Worm (Caenorhabditis elegans) whole organism, L1 larva: Measurements from ENCODE around the gene ZK792.4.
A peak's percentile ranks its signal among the peaks of the same experiment; 100 is the strongest.

Experiments used
- C04F5.9 ChIP-seq: sonication (generic microtip); optimal IDR thresholded peaks from 2 replicates; lab custom pipeline; 2016; ENCODE audit warnings: missing genetic modification characterization, missing compliant biosample characterization
- C16A3.4 ChIP-seq: fragments of 150-350 bp; optimal IDR thresholded peaks from 2 replicates; lab custom pipeline; 2014; ENCODE audit warnings: missing biosample characterization, missing genetic modification characterization
- F16B12.6 ChIP-seq: fragments of 150-350 bp; optimal IDR thresholded peaks from 2 replicates; lab custom pipeline; 2014; ENCODE audit warnings: missing biosample characterization, missing genetic modification characterization
- aha-1 ChIP-seq: fragments of 150-350 bp; optimal IDR thresholded peaks from 2 replicates; lab custom pipeline; 2014; ENCODE audit warnings: missing biosample characterization, missing genetic modification characterization
- aly-2 ChIP-seq: fragments of 150-350 bp; optimal IDR thresholded peaks from 2 replicates; lab custom pipeline; 2014; ENCODE audit warnings: missing biosample characterization, missing genetic modification characterization
- ama-1 ChIP-seq: fragments of 150-350 bp; optimal IDR thresholded peaks from 2 replicates; lab custom pipeline; 2014
- blmp-1 ChIP-seq: fragments of 150-350 bp; optimal IDR thresholded peaks from 2 replicates; lab custom pipeline; 2014; ENCODE audit warnings: missing biosample characterization, missing genetic modification characterization
- ceh-63 ChIP-seq: fragments of 200-800 bp; sonication (Bioruptor generic); optimal IDR thresholded peaks from 2 replicates; lab custom pipeline; 2018; ENCODE audit warnings: mild to moderate bottlenecking, missing genetic modification characterization, missing compliant biosample characterization
- ceh-8 ChIP-seq: fragments of 200-800 bp; sonication (Bioruptor generic); optimal IDR thresholded peaks from 2 replicates; lab custom pipeline; 2018; ENCODE audit warnings: mild to moderate bottlenecking, missing genetic modification characterization, moderate library complexity, missing compliant biosample characterization
- ceh-82 ChIP-seq, 3 experiments: fragments of 150-350 bp in 1 of 3; sonication (generic microtip) in 2 of 3; optimal IDR thresholded peaks; 2 replicates each; lab custom pipeline; 2014 to 2017; ENCODE audit warnings: missing biosample characterization in 3 of 3, missing genetic modification characterization in 3 of 3
- ceh-90 ChIP-seq: sonication (generic microtip); optimal IDR thresholded peaks from 2 replicates; lab custom pipeline; 2016; ENCODE audit warnings: missing genetic modification characterization, missing compliant biosample characterization
- ces-1 ChIP-seq: fragments of 150-350 bp; optimal IDR thresholded peaks from 2 replicates; lab custom pipeline; 2014; ENCODE audit warnings: missing biosample characterization, missing genetic modification reagents, missing genetic modification characterization
- dsc-1 ChIP-seq: sonication (generic microtip); optimal IDR thresholded peaks from 2 replicates; lab custom pipeline; 2016; ENCODE audit warnings: mild to moderate bottlenecking, missing genetic modification characterization, missing compliant biosample characterization
- efl-3 ChIP-seq: fragments of 200-800 bp; sonication (Bioruptor generic); optimal IDR thresholded peaks from 2 replicates; lab custom pipeline; 2018; ENCODE audit warnings: mild to moderate bottlenecking, missing genetic modification characterization, missing compliant biosample characterization
- ets-5 ChIP-seq: fragments of 200-800 bp; sonication (Bioruptor generic); IDR thresholded peaks from 2 replicates; pipeline ENCODE4 v1.3.6; 2022; ENCODE audit warnings: missing genetic modification characterization, missing compliant biosample characterization
- fkh-4 ChIP-seq: sonication (generic microtip); optimal IDR thresholded peaks from 2 replicates; lab custom pipeline; 2016; ENCODE audit warnings: missing compliant biosample characterization, missing genetic modification characterization, borderline replicate concordance
- fos-1 ChIP-seq: fragments of 150-350 bp; optimal IDR thresholded peaks from 2 replicates; lab custom pipeline; 2014; ENCODE audit warnings: missing biosample characterization, missing genetic modification characterization
- irx-1 ChIP-seq: sonication (generic microtip); optimal IDR thresholded peaks from 2 replicates; lab custom pipeline; 2016; ENCODE audit warnings: missing genetic modification characterization, missing compliant biosample characterization
- isw-1 ChIP-seq: fragments of 200-800 bp; sonication (Bioruptor generic); IDR thresholded peaks from 2 replicates; pipeline ENCODE4 v1.3.6; 2022; ENCODE audit warnings: missing genetic modification characterization, missing compliant biosample characterization
- jun-1 ChIP-seq: fragments of 150-350 bp; optimal IDR thresholded peaks from 2 replicates; lab custom pipeline; 2014; ENCODE audit warnings: missing biosample characterization, missing genetic modification reagents, missing genetic modification characterization
- lin-13 ChIP-seq: fragments of 150-350 bp; optimal IDR thresholded peaks from 2 replicates; lab custom pipeline; 2014; ENCODE audit warnings: missing biosample characterization, missing genetic modification reagents, missing genetic modification characterization
- lin-35 ChIP-seq, 2 experiments: fragments of 150-350 bp; optimal IDR thresholded peaks; 2 replicates each; lab custom pipeline; 2014; ENCODE audit warnings: missing biosample characterization in 2 of 2, missing genetic modification characterization in 2 of 2, missing genetic modification reagents in 2 of 2
- lin-39 ChIP-seq: fragments of 150-350 bp; optimal IDR thresholded peaks from 2 replicates; lab custom pipeline; 2014; ENCODE audit warnings: missing biosample characterization, missing genetic modification reagents, missing genetic modification characterization
- lsy-2 ChIP-seq, 2 experiments: fragments of 150-350 bp; optimal IDR thresholded peaks; 2 replicates each; lab custom pipeline; 2014; ENCODE audit warnings: missing biosample characterization in 2 of 2, missing genetic modification characterization in 2 of 2
- mab-9 ChIP-seq: fragments of 200-800 bp; sonication (Bioruptor generic); IDR thresholded peaks from 2 replicates; pipeline ENCODE4 v1.3.6; 2022; ENCODE audit warnings: missing genetic modification reagents, missing genetic modification characterization, missing compliant biosample characterization
- mdl-1 ChIP-seq, 2 experiments: fragments of 150-350 bp; optimal IDR thresholded peaks; 2 replicates each; lab custom pipeline; 2014 to 2017; ENCODE audit warnings: missing biosample characterization in 2 of 2, missing genetic modification characterization in 2 of 2, inconsistent platforms in 1 of 2
- mef-2 ChIP-seq: fragments of 150-350 bp; optimal IDR thresholded peaks from 2 replicates; lab custom pipeline; 2014; ENCODE audit warnings: missing biosample characterization, missing genetic modification characterization
- mep-1 ChIP-seq: fragments of 150-350 bp; optimal IDR thresholded peaks from 2 replicates; lab custom pipeline; 2014; ENCODE audit warnings: missing biosample characterization, missing genetic modification characterization
- nhr-19 ChIP-seq: fragments of 200-800 bp; sonication (Bioruptor generic); conservative IDR thresholded peaks from 2 replicates; pipeline ENCODE4 v1.3.6; 2022; ENCODE audit warnings: missing genetic modification characterization, missing compliant biosample characterization
- nhr-20 ChIP-seq: sonication (generic microtip); optimal IDR thresholded peaks from 2 replicates; lab custom pipeline; 2016; ENCODE audit warnings: mild to moderate bottlenecking, missing genetic modification characterization, missing compliant biosample characterization
- nhr-237 ChIP-seq: fragments of 150-350 bp; optimal IDR thresholded peaks from 2 replicates; lab custom pipeline; 2014; ENCODE audit warnings: missing biosample characterization, missing genetic modification characterization
- nhr-47 ChIP-seq: sonication (generic microtip); optimal IDR thresholded peaks from 2 replicates; lab custom pipeline; 2016; ENCODE audit warnings: mild to moderate bottlenecking, missing genetic modification characterization, moderate library complexity, missing compliant biosample characterization
- nhr-71 ChIP-seq: sonication (generic microtip); optimal IDR thresholded peaks from 2 replicates; lab custom pipeline; 2016; ENCODE audit warnings: mild to moderate bottlenecking, missing genetic modification characterization, moderate library complexity, missing compliant biosample characterization
- nhr-77 ChIP-seq: fragments of 150-350 bp; optimal IDR thresholded peaks from 2 replicates; lab custom pipeline; 2014; ENCODE audit warnings: missing biosample characterization, missing genetic modification characterization
- nhr-84 ChIP-seq: sonication (generic microtip); optimal IDR thresholded peaks from 2 replicates; lab custom pipeline; 2017; ENCODE audit warnings: missing biosample characterization, missing genetic modification characterization
- pax-3 ChIP-seq: fragments of 200-800 bp; sonication (Bioruptor generic); optimal IDR thresholded peaks from 2 replicates; lab custom pipeline; 2018; ENCODE audit warnings: mild to moderate bottlenecking, missing genetic modification characterization, moderate library complexity, missing compliant biosample characterization
- pqm-1 ChIP-seq: sonication (generic microtip); optimal IDR thresholded peaks from 3 replicates; lab custom pipeline; 2017; ENCODE audit warnings: missing biosample characterization, missing genetic modification characterization
- rnt-1 ChIP-seq: sonication (generic microtip); optimal IDR thresholded peaks from 2 replicates; lab custom pipeline; 2016; ENCODE audit warnings: mild to moderate bottlenecking, missing genetic modification characterization, moderate library complexity, missing compliant biosample characterization
- snpc-4 ChIP-seq: fragments of 150-350 bp; optimal IDR thresholded peaks from 2 replicates; lab custom pipeline; 2014; ENCODE audit warnings: missing biosample characterization, missing genetic modification characterization
- snu-23 ChIP-seq: sonication (generic microtip); optimal IDR thresholded peaks from 2 replicates; lab custom pipeline; 2016; ENCODE audit warnings: missing genetic modification characterization, missing compliant biosample characterization
- sptf-1 ChIP-seq: fragments of 150-350 bp; optimal IDR thresholded peaks from 2 replicates; lab custom pipeline; 2014; ENCODE audit warnings: missing biosample characterization, missing genetic modification characterization
- swsn-7 ChIP-seq: sonication (generic microtip); optimal IDR thresholded peaks from 2 replicates; lab custom pipeline; 2016; ENCODE audit warnings: missing genetic modification characterization, missing compliant biosample characterization
- tlp-1 ChIP-seq: fragments of 150-350 bp; optimal IDR thresholded peaks from 2 replicates; lab custom pipeline; 2014; ENCODE audit warnings: missing biosample characterization, missing genetic modification characterization
- unc-130 ChIP-seq: fragments of 150-350 bp; optimal IDR thresholded peaks from 2 replicates; lab custom pipeline; 2017; ENCODE audit warnings: missing biosample characterization, missing genetic modification characterization, inconsistent platforms
- unc-30 ChIP-seq: sonication (generic microtip); optimal IDR thresholded peaks from 2 replicates; lab custom pipeline; 2017; ENCODE audit warnings: missing biosample characterization, missing genetic modification characterization
- unc-62 ChIP-seq: fragments of 150-350 bp; optimal IDR thresholded peaks from 2 replicates; lab custom pipeline; 2014; ENCODE audit warnings: missing biosample characterization, missing genetic modification reagents, missing genetic modification characterization
- unc-86 ChIP-seq: sonication (generic microtip); optimal IDR thresholded peaks from 2 replicates; lab custom pipeline; 2016; ENCODE audit warnings: missing genetic modification characterization, missing compliant biosample characterization
- xbp-1 ChIP-seq: sonication (generic microtip); optimal IDR thresholded peaks from 2 replicates; lab custom pipeline; 2016; ENCODE audit warnings: missing genetic modification characterization, missing compliant biosample characterization
- zag-1 ChIP-seq: fragments of 150-350 bp; optimal IDR thresholded peaks from 2 replicates; lab custom pipeline; 2014; ENCODE audit warnings: missing biosample characterization, missing genetic modification characterization
- zip-4 ChIP-seq: fragments of 200-800 bp; sonication (Bioruptor generic); optimal IDR thresholded peaks from 2 replicates; lab custom pipeline; 2018; ENCODE audit warnings: mild to moderate bottlenecking, missing genetic modification characterization, moderate library complexity, missing compliant biosample characterization
- ztf-4 ChIP-seq: fragments of 150-350 bp; optimal IDR thresholded peaks from 2 replicates; lab custom pipeline; 2014; ENCODE audit warnings: missing biosample characterization, missing genetic modification characterization

Gene ZK792.4

ce11 chrIV:11636409-11636723 lies 45.4 kb downstream of the ZK792.4 start, which contains the start of gene F58B3.6 (continued):
- TF ChIP-seq nhr-19 (GFP tag; lab: Robert Waterston, UW), result peak; percentile 77
- TF ChIP-seq nhr-77 (tag; lab: Kevin White, UChicago), result no peak
- no peak for TF ChIP-seq mef-2 (tag; lab: Kevin White, UChicago)
- TF ChIP-seq nhr-237 (tag; lab: Kevin White, UChicago), result no peak
- peak; percentile 76 for TF ChIP-seq blmp-1 (tag; lab: Kevin White, UChicago)
- TF ChIP-seq pax-3 (tag; lab: Kevin White, UChicago), result no peak
- no peak for TF ChIP-seq jun-1
- TF ChIP-seq lin-35 (GFP tag; optimal IDR thresholded peaks at IDR 0.05; lab: Kevin White, UChicago), result peak; percentile 22 to 71
- TF ChIP-seq snu-23 (GFP tag; lab: Kevin White, UChicago), result peak; percentile 84
- peak; percentile 10 for TF ChIP-seq xbp-1 (tag; lab: Kevin White, UChicago)
- TF ChIP-seq dsc-1 (tag; lab: Kevin White, UChicago), result no peak
- no peak for TF ChIP-seq lin-39
- no peak for TF ChIP-seq ceh-90 (tag; lab: Kevin White, UChicago)
- peak; percentile 73 for TF ChIP-seq mep-1 (tag; lab: Kevin White, UChicago)
- TF ChIP-seq ceh-63 (GFP tag; lab: Kevin White, UChicago), result no peak
- TF ChIP-seq nhr-20 (tag; lab: Kevin White, UChicago), result peak; percentile 89
- no peak for TF ChIP-seq unc-62 (GFP tag; lab: Kevin White, UChicago)
- TF ChIP-seq nhr-71 (tag; lab: Kevin White, UChicago), result peak; percentile 77
- no peak for TF ChIP-seq aly-2
- no peak for TF ChIP-seq efl-3 (GFP tag; lab: Kevin White, UChicago)
- TF ChIP-seq ztf-4, result peak; percentile 66
- no peak for TF ChIP-seq irx-1
- no peak for TF ChIP-seq ceh-8 (GFP tag; lab: Kevin White, UChicago)
- TF ChIP-seq aha-1 (tag; lab: Kevin White, UChicago), result no peak
- no peak for TF ChIP-seq ama-1
- TF ChIP-seq isw-1, result no peak
- peak in 1 of 2 experiments; percentile 91 for TF ChIP-seq mdl-1 (tag; optimal IDR thresholded peaks at IDR 0.05; lab: Kevin White, UChicago)
- TF ChIP-seq ets-5 (GFP tag; lab: Robert Waterston, UW), result no peak
- peak; percentile 6 for TF ChIP-seq swsn-7 (tag; lab: Kevin White, UChicago)
- TF ChIP-seq lin-13 (GFP tag; lab: Kevin White, UChicago), result no peak
- TF ChIP-seq F16B12.6 (tag; lab: Kevin White, UChicago), result no peak
- TF ChIP-seq sptf-1 (tag; lab: Kevin White, UChicago), result no peak
- TF ChIP-seq C16A3.4 (tag; lab: Kevin White, UChicago), result peak; percentile 53
- TF ChIP-seq unc-86 (tag; lab: Kevin White, UChicago), result no peak
- no peak for TF ChIP-seq unc-30 (tag; lab: Kevin White, UChicago)
- TF ChIP-seq mab-9 (GFP tag; lab: Robert Waterston, UW), result no peak
- TF ChIP-seq nhr-47 (tag; lab: Kevin White, UChicago), result no peak
- TF ChIP-seq ceh-82 (tag; optimal IDR thresholded peaks at IDR 0.05; lab: Kevin White, UChicago), result no peak
- no peak for TF ChIP-seq nhr-84 (tag; lab: Kevin White, UChicago)
- TF ChIP-seq C04F5.9 (tag; lab: Kevin White, UChicago), result no peak
- TF ChIP-seq unc-130, result peak; percentile 54
- no peak for TF ChIP-seq tlp-1 (tag; lab: Kevin White, UChicago)

- no peak for TF ChIP-seq zag-1 (tag; lab: Kevin White, UChicago)
- TF ChIP-seq lsy-2 (tag; optimal IDR thresholded peaks at IDR 0.05; lab: Kevin White, UChicago), result peak; percentile 65 to 88
- TF ChIP-seq sptf-1 (tag; lab: Kevin White, UChicago), result no peak
- no peak for TF ChIP-seq fkh-4 (tag; lab: Kevin White, UChicago)
- TF ChIP-seq fos-1, result no peak
- peak; percentile 30 for TF ChIP-seq lin-13 (GFP tag; lab: Kevin White, UChicago)
- TF ChIP-seq ama-1, result no peak
- peak; percentile 56 for TF ChIP-seq unc-86 (tag; lab: Kevin White, UChicago)
- TF ChIP-seq pqm-1 (tag; lab: Kevin White, UChicago), result no peak
- peak; percentile 37 for TF ChIP-seq unc-130
- no peak for TF ChIP-seq ceh-8 (GFP tag; lab: Kevin White, UChicago)
- TF ChIP-seq snpc-4, result peak; percentile 17
- TF ChIP-seq mab-9 (GFP tag; lab: Robert Waterston, UW), result no peak
- no peak for TF ChIP-seq tlp-1 (tag; lab: Kevin White, UChicago)
- no peak for TF ChIP-seq efl-3 (GFP tag; lab: Kevin White, UChicago)
- TF ChIP-seq ces-1, result no peak
- peak; percentile 80 for TF ChIP-seq isw-1
- TF ChIP-seq nhr-237 (tag; lab: Kevin White, UChicago), result peak; percentile 51
- peak; percentile 77 for TF ChIP-seq xbp-1 (tag; lab: Kevin White, UChicago)
- no peak for TF ChIP-seq zip-4 (GFP tag; lab: Kevin White, UChicago)
- peak; percentile 72 for TF ChIP-seq rnt-1 (tag; lab: Kevin White, UChicago)
- TF ChIP-seq nhr-20 (tag; lab: Kevin White, UChicago), result peak; percentile 86
Observed at ce11 chrIV:11635437-11636408, 46.1 kb downstream of the ZK792.4 start, which contains the start of gene mars-1. Gene mars-1, minus strand, starts transcription at chrIV:11635487.
